Worm (Caenorhabditis elegans) whole organism, late embryonic: ENCODE measurements around the gene stau-1.

Experiments
- F13H6.1 ChIP-seq: sonication (generic microtip); optimal IDR thresholded peaks from 2 replicates; lab custom pipeline; 2016; ENCODE audit warnings: missing genetic modification characterization, missing compliant biosample characterization
- ama-1 ChIP-seq: fragments of 150-350 bp; optimal IDR thresholded peaks from 2 replicates; lab custom pipeline; 2014
- ceh-2 ChIP-seq: sonication (generic microtip); optimal IDR thresholded peaks from 2 replicates; lab custom pipeline; 2016; ENCODE audit warnings: missing genotype, missing genetic modification characterization, missing compliant biosample characterization
- dmd-4 ChIP-seq: sonication (generic microtip); optimal IDR thresholded peaks from 2 replicates; lab custom pipeline; 2016; ENCODE audit warnings: borderline replicate concordance, missing genetic modification characterization, missing compliant biosample characterization
- fkh-10 ChIP-seq: fragments of 150-350 bp; optimal IDR thresholded peaks from 2 replicates; lab custom pipeline; 2014; ENCODE audit warnings: missing biosample characterization, missing genetic modification reagents, missing genetic modification characterization
- nhr-11 ChIP-seq: fragments of 150-350 bp; optimal IDR thresholded peaks from 2 replicates; lab custom pipeline; 2014; ENCODE audit warnings: missing biosample characterization, missing genetic modification characterization
- pax-1 ChIP-seq: fragments of 150-350 bp; optimal IDR thresholded peaks from 2 replicates; lab custom pipeline; 2014; ENCODE audit warnings: missing biosample characterization, missing genetic modification characterization
- pha-4 ChIP-seq: fragments of 150-350 bp; optimal IDR thresholded peaks from 2 replicates; lab custom pipeline; 2018; ENCODE audit warnings: missing biosample characterization, missing genetic modification reagents, missing genetic modification characterization
- rnt-1 ChIP-seq: sonication (generic microtip); optimal IDR thresholded peaks from 2 replicates; lab custom pipeline; 2016; ENCODE audit warnings: missing genetic modification characterization, missing compliant biosample characterization
- sox-4 ChIP-seq: sonication (generic microtip); optimal IDR thresholded peaks from 2 replicates; lab custom pipeline; 2017; ENCODE audit warnings: mild to moderate bottlenecking, missing genetic modification characterization, inconsistent platforms, missing compliant biosample characterization
- unc-86 ChIP-seq: sonication (generic microtip); optimal IDR thresholded peaks from 2 replicates; lab custom pipeline; 2016; ENCODE audit warnings: missing genetic modification characterization, missing compliant biosample characterization

DNA sequence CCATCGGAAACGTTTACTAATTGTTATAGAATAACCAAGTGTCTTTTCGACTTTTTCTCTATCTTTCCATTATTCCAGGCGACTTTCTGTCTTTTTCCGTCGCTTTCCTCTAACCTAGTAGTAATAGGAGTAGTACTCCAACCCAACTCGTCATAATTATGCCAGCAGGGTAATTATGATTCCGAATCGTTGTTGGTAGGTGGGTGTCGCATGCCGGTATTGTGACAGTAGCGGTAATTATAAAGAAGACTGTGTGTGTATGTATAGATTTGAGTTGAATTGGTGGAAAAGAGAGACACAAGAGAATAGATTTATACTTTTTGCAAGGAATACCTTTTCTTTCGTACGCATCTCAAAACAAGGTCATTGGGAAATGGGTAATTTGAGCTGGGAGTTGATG is 30.1 kb downstream of the stau-1 start:
- TF ChIP-seq ceh-2 (tag; lab: Kevin White, UChicago) (no peak), dmd-4 (tag; lab: Kevin White, UChicago) (no peak), unc-86 (tag; lab: Kevin White, UChicago) (no peak), ama-1 (no peak), pha-4 (tag; lab: Kevin White, UChicago) (no peak), nhr-11 (tag; lab: Kevin White, UChicago) (no peak), fkh-10 (GFP tag; lab: Kevin White, UChicago) (no peak), rnt-1 (tag; lab: Kevin White, UChicago) (no peak), sox-4 (tag; lab: Kevin White, UChicago) (no peak), F13H6.1 (tag; lab: Kevin White, UChicago) (no peak), pax-1 (tag; lab: Kevin White, UChicago) (no peak)
